Worm (Caenorhabditis elegans) whole organism, L2 larva: ENCODE results near the gene C30B5.2.

Experiments used
- ceh-16 ChIP-seq: fragments of 150-350 bp; optimal IDR thresholded peaks from 2 replicates; lab custom pipeline; 2014; ENCODE audit warnings: missing biosample characterization, missing genetic modification characterization
- egl-27 ChIP-seq: sonication (generic microtip); optimal IDR thresholded peaks from 3 replicates; lab custom pipeline; 2017; ENCODE audit warnings: missing biosample characterization, missing genetic modification reagents, missing genetic modification characterization
- elt-3 ChIP-seq: sonication (generic microtip); optimal IDR thresholded peaks from 2 replicates; lab custom pipeline; 2017; ENCODE audit warnings: missing biosample characterization, missing genetic modification characterization
- mab-5 ChIP-seq: fragments of 150-350 bp; optimal IDR thresholded peaks from 2 replicates; lab custom pipeline; 2014; ENCODE audit warnings: missing biosample characterization, missing genetic modification characterization
- nhr-23 ChIP-seq: fragments of 150-350 bp; optimal IDR thresholded peaks from 2 replicates; lab custom pipeline; 2014; ENCODE audit warnings: missing biosample characterization, missing genetic modification reagents, missing genetic modification characterization
- snpc-4 ChIP-seq: fragments of 150-350 bp; optimal IDR thresholded peaks from 2 replicates; lab custom pipeline; 2014; ENCODE audit warnings: missing biosample characterization, missing genetic modification characterization
- zag-1 ChIP-seq: fragments of 150-350 bp; optimal IDR thresholded peaks from 2 replicates; lab custom pipeline; 2014; ENCODE audit warnings: missing biosample characterization, missing genetic modification characterization

ce11 chrII:6181337-6181736, 15.6 kb upstream of the C30B5.2 start:
- no peak for TF ChIP-seq snpc-4
- no peak for TF ChIP-seq zag-1
- no peak for TF ChIP-seq mab-5 (tag; lab: Kevin White, UChicago)
- TF ChIP-seq egl-27 (tag; lab: Kevin White, UChicago): no peak
- no peak for TF ChIP-seq nhr-23 (tag; lab: Kevin White, UChicago)
- TF ChIP-seq elt-3 (tag; lab: Kevin White, UChicago): no peak
- no peak for TF ChIP-seq ceh-16 (tag; lab: Kevin White, UChicago)
